Fruit fly (Drosophila melanogaster): ENCODE data around the gene kmg.

The kmg gene

dm6 chr2L:13160227-13160626 lies at the start of gene kmg:
TSS of gene kmg (plus strand) at chr2L:13160527.
- no peak for TF ChIP-seq lola (GFP tag; optimal IDR thresholded peaks at IDR 0.05)
- no peak for TF ChIP-seq HLH106 (tag; optimal IDR thresholded peaks at IDR 0.05)
- no peak for TF ChIP-seq h (GFP tag; optimal IDR thresholded peaks at IDR 0.05)

dm6 chr2L:13113580-13113979 lies 46.7 kb upstream of the kmg start:
- TF ChIP-seq Rel (GFP tag; optimal IDR thresholded peaks at IDR 0.05) (no peak), Rel (tag; optimal IDR thresholded peaks at IDR 0.05) (no peak), dmrt93B (GFP tag; optimal IDR thresholded peaks at IDR 0.05) (no peak), lola (GFP tag; optimal IDR thresholded peaks at IDR 0.05) (no peak), psq (GFP tag; optimal IDR thresholded peaks at IDR 0.05) (no peak), CrebA (GFP tag; optimal IDR thresholded peaks at IDR 0.05; ENCODE audit: borderline replicate concordance) (no peak), br (GFP tag; optimal IDR thresholded peaks at IDR 0.05) (no peak), usp (GFP tag; optimal IDR thresholded peaks at IDR 0.05) (no peak), Sp1 (GFP tag; optimal IDR thresholded peaks at IDR 0.05) (no peak), dsf (GFP tag; optimal IDR thresholded peaks at IDR 0.05; ENCODE audit: borderline replicate concordance) (no peak), Dfd (GFP tag; optimal IDR thresholded peaks at IDR 0.05) (no peak), woc (GFP tag; optimal IDR thresholded peaks at IDR 0.05) (no peak), rgr (GFP tag; optimal IDR thresholded peaks at IDR 0.05) (no peak)

DNA sequence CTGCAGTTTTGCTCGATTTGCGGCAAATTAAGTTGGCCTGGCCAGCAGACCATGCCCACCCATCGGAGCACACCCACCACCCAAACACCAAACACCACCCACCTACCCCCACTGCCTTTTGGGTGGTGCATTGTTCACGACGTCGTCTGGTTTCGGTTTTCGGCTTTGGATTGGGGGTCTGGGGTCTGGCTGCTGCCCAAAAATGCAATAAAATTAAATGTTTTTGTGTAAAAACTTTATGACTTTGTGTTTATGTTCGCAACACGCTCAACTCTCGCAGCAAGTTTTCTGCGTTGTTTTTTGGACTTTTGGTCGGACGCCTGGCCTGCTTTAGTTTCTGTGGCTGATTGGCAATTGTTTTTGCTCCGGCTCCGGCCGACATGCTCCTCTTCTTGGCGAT lies 43.6 kb upstream of the kmg start:
- no peak for TF ChIP-seq CrebA (GFP tag; optimal IDR thresholded peaks at IDR 0.05; ENCODE audit: borderline replicate concordance)
- no peak for TF ChIP-seq GATAd (GFP tag; optimal IDR thresholded peaks at IDR 0.05)
- TF ChIP-seq br (GFP tag; optimal IDR thresholded peaks at IDR 0.05): no peak
- no peak for TF ChIP-seq Rel (GFP tag; optimal IDR thresholded peaks at IDR 0.05)
- no peak for TF ChIP-seq Rel (tag; optimal IDR thresholded peaks at IDR 0.05)

- TF ChIP-seq usp (GFP tag; optimal IDR thresholded peaks at IDR 0.05) (no peak), Vsx2 (GFP tag; optimal IDR thresholded peaks at IDR 0.05; ENCODE audit: partially characterized antibody) (no peak), GATAd (GFP tag; optimal IDR thresholded peaks at IDR 0.05) (no peak), CG32264 (GFP tag; optimal IDR thresholded peaks at IDR 0.05) (no peak), CrebA (GFP tag; optimal IDR thresholded peaks at IDR 0.05; ENCODE audit: borderline replicate concordance) (no peak), woc (GFP tag; optimal IDR thresholded peaks at IDR 0.05) (no peak), dmrt93B (GFP tag; optimal IDR thresholded peaks at IDR 0.05) (no peak), jim (GFP tag; optimal IDR thresholded peaks at IDR 0.05) (no peak), brk (GFP tag; optimal IDR thresholded peaks at IDR 0.05) (no peak)
These were observed 41.3 kb upstream of the kmg start, which contains the start of the genes CG44198 and CG43050 for dm6 chr2L:13119034-13119433. TSS of gene CG44198 (minus strand) at chr2L:13119134. TSS of gene CG43050 (plus strand) at chr2L:13119294.

dm6 chr2L:13122526-13122925 lies 37.8 kb upstream of the kmg start:
- TF ChIP-seq woc (GFP tag; optimal IDR thresholded peaks at IDR 0.05) (no peak), Vsx2 (GFP tag; optimal IDR thresholded peaks at IDR 0.05; ENCODE audit: partially characterized antibody) (peak; percentile 55)

- TF ChIP-seq brk (GFP tag; optimal IDR thresholded peaks at IDR 0.05) (no peak), Abd-B (GFP tag; optimal IDR thresholded peaks at IDR 0.05) (no peak), fru (GFP tag; optimal IDR thresholded peaks at IDR 0.05) (no peak), Hnf4 (GFP tag; optimal IDR thresholded peaks at IDR 0.05) (no peak), jim (GFP tag; optimal IDR thresholded peaks at IDR 0.05) (no peak), woc (GFP tag; optimal IDR thresholded peaks at IDR 0.05) (no peak)
These were observed 30.0 kb upstream of the kmg start, which contains the start of gene CG5122 for dm6 chr2L:13130291-13130690. TSS of gene CG5122 (plus strand) at chr2L:13130591.

dm6 chr2L:13135929-13136328 lies 24.4 kb upstream of the kmg start:
- TF ChIP-seq dsf (GFP tag; optimal IDR thresholded peaks at IDR 0.05; ENCODE audit: borderline replicate concordance): no peak
- TF ChIP-seq Vsx2 (GFP tag; optimal IDR thresholded peaks at IDR 0.05; ENCODE audit: partially characterized antibody): peak; percentile 62
- TF ChIP-seq Mio (GFP tag; optimal IDR thresholded peaks at IDR 0.05): no peak
- TF ChIP-seq N (GFP tag; optimal IDR thresholded peaks at IDR 0.05): no peak
- TF ChIP-seq ey (GFP tag; optimal IDR thresholded peaks at IDR 0.05): no peak
- no peak for TF ChIP-seq pan (optimal IDR thresholded peaks at IDR 0.05)
- no peak for TF ChIP-seq Rel (GFP tag; optimal IDR thresholded peaks at IDR 0.05)
- TF ChIP-seq Rel (tag; optimal IDR thresholded peaks at IDR 0.05): peak; percentile 93
- no peak for TF ChIP-seq CG32264 (GFP tag; optimal IDR thresholded peaks at IDR 0.05)
- TF ChIP-seq sv (GFP tag; optimal IDR thresholded peaks at IDR 0.05): no peak
- no peak for TF ChIP-seq HLH106 (tag; optimal IDR thresholded peaks at IDR 0.05)
